Fruit fly (Drosophila melanogaster): Measurements from ENCODE around the gene Rbcn-3A.

Rbcn-3A gene

dm6 chrX:6265456-6265877 lies 10.2 kb upstream of the Rbcn-3A start (continued):
- TF ChIP-seq Mes4 (GFP tag; optimal IDR thresholded peaks at IDR 0.05) (peak; percentile 96), tap (tag; optimal IDR thresholded peaks at IDR 0.05) (peak; percentile 93), CG33213 (GFP tag; optimal IDR thresholded peaks at IDR 0.05) (peak; percentile 92), oc (tag; optimal IDR thresholded peaks at IDR 0.05) (peak; percentile 95), insv (GFP tag; optimal IDR thresholded peaks at IDR 0.05) (peak; percentile 17 to 67), crc (GFP tag; optimal IDR thresholded peaks at IDR 0.05) (peak; percentile 95), ash1 (GFP tag; optimal IDR thresholded peaks at IDR 0.05) (no peak), hbn (GFP tag; IDR thresholded peaks at IDR 0.05; ENCODE audit: partially characterized antibody) (no peak), CG17829 (tag; optimal IDR thresholded peaks at IDR 0.05) (peak; percentile 96), CG10366 (GFP tag; IDR thresholded peaks at IDR 0.05) (peak; percentile 93), CG8290 (GFP tag; optimal IDR thresholded peaks at IDR 0.05) (peak; percentile 88), CG8290 (tag; optimal IDR thresholded peaks at IDR 0.05) (peak; percentile 49 to 84), BEAF-32 (GFP tag; optimal IDR thresholded peaks at IDR 0.05) (peak; percentile 7), cg (GFP tag; optimal IDR thresholded peaks at IDR 0.05) (no peak), fru (optimal IDR thresholded peaks at IDR 0.05) (no peak), lilli (GFP tag; optimal IDR thresholded peaks at IDR 0.05) (peak; percentile 96), Jarid2 (GFP tag; optimal IDR thresholded peaks at IDR 0.05) (peak; percentile 85), CG11093 (GFP tag; IDR thresholded peaks at IDR 0.05) (peak; percentile 91), CHES-1-like (GFP tag; optimal IDR thresholded peaks at IDR 0.05) (peak; percentile 91), tio (GFP tag; optimal IDR thresholded peaks at IDR 0.05) (peak; percentile 98), pum (GFP tag; optimal IDR thresholded peaks at IDR 0.05) (peak; percentile 96), luna (GFP tag; optimal IDR thresholded peaks at IDR 0.05) (peak; percentile 80), knrl (GFP tag; IDR thresholded peaks at IDR 0.05; ENCODE audit: partially characterized antibody) (peak; percentile 40; the same call in 1 of the 3 replicates), crol (GFP tag; IDR thresholded peaks at IDR 0.05) (peak; percentile 45; the same call in 1 of the 2 replicates), br (optimal IDR thresholded peaks at IDR 0.05) (no peak), Meics (GFP tag; optimal IDR thresholded peaks at IDR 0.05) (peak; percentile 95), YL-1 (GFP tag; optimal IDR thresholded peaks at IDR 0.05) (peak; percentile 61), jigr1 (GFP tag; IDR thresholded peaks at IDR 0.05) (peak; percentile 93), vfl (GFP tag; optimal IDR thresholded peaks at IDR 0.05) (peak; percentile 84), mld (GFP tag; IDR thresholded peaks at IDR 0.05; ENCODE audit: partially characterized antibody) (no peak), tgo (GFP tag; IDR thresholded peaks at IDR 0.05) (peak; percentile 95), Atf3 (GFP tag; optimal IDR thresholded peaks at IDR 0.05) (peak; percentile 95), Camta (GFP tag; optimal IDR thresholded peaks at IDR 0.05) (peak; percentile 96), CG17361 (GFP tag; IDR thresholded peaks at IDR 0.05) (peak; percentile 99), gcm2 (GFP tag; optimal IDR thresholded peaks at IDR 0.05) (peak; percentile 91), CG17328 (GFP tag; IDR thresholded peaks at IDR 0.05) (peak; percentile 94), Atf6 (GFP tag; IDR thresholded peaks at IDR 0.05) (peak; percentile 95), Bteb2 (GFP tag; optimal IDR thresholded peaks at IDR 0.05) (peak; percentile 94), z (GFP tag; IDR thresholded peaks at IDR 0.05) (peak; percentile 69; the same call in 2 of the 3 replicates), CG10431 (GFP tag; optimal IDR thresholded peaks at IDR 0.05) (peak; percentile 50), ap (GFP tag; IDR thresholded peaks at IDR 0.05) (peak; percentile 91), CG18619 (GFP tag; optimal IDR thresholded peaks at IDR 0.05) (peak; percentile 95), gce (GFP tag; IDR thresholded peaks at IDR 0.05) (peak; percentile 89), CG1603 (tag; optimal IDR thresholded peaks at IDR 0.05) (peak; percentile 93), vvl (GFP tag; IDR thresholded peaks at IDR 0.05) (peak; percentile 95), seq (GFP tag; IDR thresholded peaks at IDR 0.05) (peak; percentile 97), CG11696 (GFP tag; IDR thresholded peaks at IDR 0.05) (peak; percentile 82), CG32767 (GFP tag; IDR thresholded peaks at IDR 0.05) (peak; percentile 96), CrebB (tag; optimal IDR thresholded peaks at IDR 0.05) (peak; percentile 87), Rfx (GFP tag; IDR thresholded peaks at IDR 0.05) (peak; percentile 88), ATbp (GFP tag; optimal IDR thresholded peaks at IDR 0.05) (peak; percentile 96), CG8388 (GFP tag; optimal IDR thresholded peaks at IDR 0.05) (peak; percentile 96), stwl (tag; optimal IDR thresholded peaks at IDR 0.05) (peak; percentile 39)
